Worm (Caenorhabditis elegans): ENCODE measurements around the gene abts-4.

abts-4 gene

ce11 chrX:6736358-6736991, 25.1 kb downstream of the abts-4 start:
- no peak for TF ChIP-seq ceh-14 (tag; optimal IDR thresholded peaks at IDR 0.05)
- TF ChIP-seq elt-2 (tag; optimal IDR thresholded peaks at IDR 0.05) = peak; percentile 94
- no peak for TF ChIP-seq nhr-232 (tag; optimal IDR thresholded peaks at IDR 0.05)
- TF ChIP-seq ceh-34 (tag; optimal IDR thresholded peaks at IDR 0.05) = no peak
- TF ChIP-seq unc-42 (tag; optimal IDR thresholded peaks at IDR 0.05) = peak; percentile 63
- TF ChIP-seq ceh-2 (tag; optimal IDR thresholded peaks at IDR 0.05) = no peak
- TF ChIP-seq pat-9 (tag; optimal IDR thresholded peaks at IDR 0.05) = no peak
- TF ChIP-seq ceh-18 (tag; optimal IDR thresholded peaks at IDR 0.05) = no peak
- TF ChIP-seq pqm-1 (tag; optimal IDR thresholded peaks at IDR 0.05) = peak; percentile 11

DNA sequence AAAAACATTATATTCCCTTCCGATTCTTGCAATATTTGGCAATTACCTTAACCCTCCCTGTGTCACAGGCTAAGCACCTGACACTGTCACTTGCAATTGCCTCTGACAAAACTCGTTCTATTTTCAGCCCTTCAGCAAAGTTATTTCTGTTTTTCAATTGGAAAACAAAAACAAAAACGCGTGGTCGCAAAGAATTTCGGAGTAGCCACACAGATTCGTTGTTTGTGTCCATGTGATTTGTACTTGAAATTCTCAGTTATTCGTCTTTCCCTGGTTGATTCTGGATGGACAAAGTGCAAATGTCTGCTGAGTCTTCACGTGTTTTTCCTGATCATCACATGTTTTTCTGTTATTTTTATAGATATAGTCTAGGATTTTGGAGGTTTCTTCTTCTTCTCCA, 26.0 kb downstream of the abts-4 start:
- TF ChIP-seq hlh-30 (tag; optimal IDR thresholded peaks at IDR 0.05; ENCODE audit: insufficient read depth) = peak; percentile 13
- TF ChIP-seq ceh-14 (tag; optimal IDR thresholded peaks at IDR 0.05) = no peak

DNA sequence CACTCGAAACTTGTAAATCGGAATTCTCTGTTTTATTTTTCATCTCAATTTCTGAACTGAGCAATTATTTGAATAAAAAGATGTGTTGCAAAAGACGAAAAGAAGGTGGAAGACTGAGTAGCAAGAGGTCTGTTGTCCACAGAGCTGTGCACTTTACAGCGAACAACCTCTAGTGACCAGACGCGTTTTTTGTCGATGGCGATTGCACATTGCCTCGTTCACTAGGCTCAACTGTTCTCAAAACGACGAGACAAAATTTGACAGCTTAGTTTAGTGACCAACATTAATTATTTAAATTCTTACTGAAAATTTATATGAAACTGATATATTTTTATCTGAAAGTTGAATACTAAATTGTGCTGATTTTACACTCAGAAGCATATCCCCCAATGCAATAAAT, 28.3 kb downstream of the abts-4 start, which contains the start of gene R03E9.2:
TSS of gene R03E9.2 (minus strand) at position 101 of the 400 bp plus-strand sequence.
- no peak for TF ChIP-seq ceh-2 (tag; optimal IDR thresholded peaks at IDR 0.05)
- no peak for TF ChIP-seq dmd-4 (tag; optimal IDR thresholded peaks at IDR 0.05; ENCODE audit: borderline replicate concordance)
- no peak for TF ChIP-seq ztf-16 (tag; optimal IDR thresholded peaks at IDR 0.05)
- TF ChIP-seq elt-2 (tag; optimal IDR thresholded peaks at IDR 0.05) = no peak
- no peak for TF ChIP-seq ceh-30 (tag; optimal IDR thresholded peaks at IDR 0.05)
- no peak for TF ChIP-seq K02D7.2 (tag; optimal IDR thresholded peaks at IDR 0.05)
- no peak for TF ChIP-seq unc-55 (GFP tag; optimal IDR thresholded peaks at IDR 0.05)
- TF ChIP-seq nhr-11 (tag; optimal IDR thresholded peaks at IDR 0.05) = no peak
- TF ChIP-seq hlh-6 (tag; optimal IDR thresholded peaks at IDR 0.05) = no peak
- TF ChIP-seq pag-3 (tag; optimal IDR thresholded peaks at IDR 0.05; ENCODE audit: borderline replicate concordance) = no peak
- no peak for TF ChIP-seq ref-2 (tag; optimal IDR thresholded peaks at IDR 0.05)
- TF ChIP-seq che-1 (tag; optimal IDR thresholded peaks at IDR 0.05) = no peak
- TF ChIP-seq nfya-1 (tag; optimal IDR thresholded peaks at IDR 0.05) = no peak
- no peak for TF ChIP-seq pros-1 (tag; optimal IDR thresholded peaks at IDR 0.05)
- TF ChIP-seq ceh-22 (tag; optimal IDR thresholded peaks at IDR 0.05) = no peak
- TF ChIP-seq hlh-15 (tag; optimal IDR thresholded peaks at IDR 0.05) = no peak

- TF ChIP-seq fax-1 (tag; optimal IDR thresholded peaks at IDR 0.05) = no peak
Observed at ce11 chrX:6729593-6729992, 31.9 kb downstream of the abts-4 start, which contains the start of gene K11G12.6. TSS of gene K11G12.6 (minus strand) at chrX:6729657.

DNA sequence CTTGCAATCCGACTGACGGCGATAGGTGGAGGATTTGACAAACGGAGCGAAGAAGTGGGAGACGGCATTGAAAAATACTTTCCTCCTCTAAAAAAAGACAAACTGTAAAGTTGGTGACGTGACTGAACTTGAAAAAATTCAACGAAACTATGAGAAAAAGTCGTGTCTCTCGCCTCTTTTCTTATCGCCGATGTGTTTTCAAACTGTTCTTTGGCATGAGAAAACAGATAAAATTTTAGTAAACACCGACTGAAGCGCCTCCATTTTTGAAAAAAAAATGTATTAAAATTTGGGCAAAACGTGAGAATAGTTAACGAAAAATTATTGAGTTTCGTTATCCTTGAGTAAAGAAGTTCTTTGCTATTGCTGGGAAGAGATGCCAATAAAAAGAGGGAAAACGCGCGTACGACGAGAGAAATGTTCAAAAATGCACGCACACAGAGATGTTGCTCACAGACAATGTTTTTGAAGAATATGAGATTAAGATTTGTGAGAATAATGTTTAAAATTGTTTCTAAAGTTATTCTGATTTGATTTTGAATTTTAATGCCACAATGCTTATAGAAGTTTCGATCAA, 32.6 kb downstream of the abts-4 start:
- TF ChIP-seq C08G9.2 (tag; optimal IDR thresholded peaks at IDR 0.05) (no peak), ceh-9 (tag; optimal IDR thresholded peaks at IDR 0.05) (no peak), unc-42 (tag; optimal IDR thresholded peaks at IDR 0.05) (peak; percentile 24)

- TF ChIP-seq pag-3 (tag; optimal IDR thresholded peaks at IDR 0.05; ENCODE audit: borderline replicate concordance) = no peak
- TF ChIP-seq ceh-48 (tag; optimal IDR thresholded peaks at IDR 0.05) = no peak
- TF ChIP-seq Y22D7AL.16 (tag; optimal IDR thresholded peaks at IDR 0.05) = no peak
- TF ChIP-seq ztf-16 (tag; optimal IDR thresholded peaks at IDR 0.05) = no peak
- TF ChIP-seq fax-1 (tag; optimal IDR thresholded peaks at IDR 0.05) = no peak
- TF ChIP-seq ceh-19 (GFP tag; optimal IDR thresholded peaks at IDR 0.05) = no peak
- no peak for TF ChIP-seq ama-1 (optimal IDR thresholded peaks at IDR 0.05)
- TF ChIP-seq pros-1 (tag; optimal IDR thresholded peaks at IDR 0.05) = no peak
- TF ChIP-seq syd-9 (tag; optimal IDR thresholded peaks at IDR 0.05) = no peak
- no peak for TF ChIP-seq F13H6.1 (tag; optimal IDR thresholded peaks at IDR 0.05)
- TF ChIP-seq ceh-30 (tag; optimal IDR thresholded peaks at IDR 0.05) = no peak
- TF ChIP-seq pax-1 (tag; optimal IDR thresholded peaks at IDR 0.05) = no peak
- no peak for TF ChIP-seq ttx-3 (tag; optimal IDR thresholded peaks at IDR 0.05)
- TF ChIP-seq ceh-22 (tag; optimal IDR thresholded peaks at IDR 0.05) = no peak
- TF ChIP-seq lim-6 (tag; optimal IDR thresholded peaks at IDR 0.05) = no peak
- no peak for TF ChIP-seq T23F11.4 (GFP tag; optimal IDR thresholded peaks at IDR 0.05)
- TF ChIP-seq ceh-18 (tag; optimal IDR thresholded peaks at IDR 0.05) = no peak
- TF ChIP-seq lin-11 (tag; optimal IDR thresholded peaks at IDR 0.05) = no peak
Observed at ce11 chrX:6725260-6725718, 36.2 kb downstream of the abts-4 start, which contains the start of gene slc-25A10. TSS of gene slc-25A10 (minus strand) at chrX:6725668.

Measured in whole organism, late embryonic.